In the genomic region with DNA sequence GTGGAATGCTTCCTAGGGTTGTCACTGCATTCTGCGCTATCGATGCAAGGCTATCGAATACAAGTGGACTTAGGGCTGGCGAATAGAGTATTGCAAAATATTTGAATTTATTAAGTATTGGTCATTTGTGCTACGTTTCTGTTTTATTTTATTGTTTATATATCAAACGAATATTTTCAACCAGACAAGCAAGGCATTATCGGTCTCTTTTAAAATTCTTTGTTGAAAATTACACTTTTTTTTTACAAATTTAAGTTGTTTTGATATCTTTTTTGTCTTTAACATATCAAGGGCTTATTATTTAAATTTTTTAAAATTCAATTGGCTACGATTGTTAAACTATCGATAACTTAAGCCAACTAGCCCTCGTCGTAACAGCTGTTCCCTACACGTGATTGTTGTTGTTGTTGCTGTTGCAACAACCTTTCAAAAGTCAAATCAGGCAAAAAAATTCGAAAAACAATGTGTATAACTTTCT, we compare ENCODE assay signal across 1 fruit fly cellular context.
TF ChIP-seq lines count a peak whose summit lies in the region.

Gene Ype, minus strand, starts transcription at position 45 of the 478 bp plus-strand sequence.
Gene CG1662, plus strand, starts transcription at position 191 of the 478 bp plus-strand sequence.

TF ChIP-seq in whole organism, embryonic, 481 proteins besides CTCF, POLR2A, EP300 and RAD21 (continued from another document and continues in another):
- TF ChIP-seq E2f2 (GFP tag; IDR thresholded peaks at IDR 0.05; lab: Robert Waterston, UW) (peak; percentile 61), Chrac-16 (GFP tag; optimal IDR thresholded peaks at IDR 0.05; lab: Kevin White, UChicago) (peak; percentile 73), zf30C (GFP tag; optimal IDR thresholded peaks at IDR 0.05; lab: Kevin White, UChicago) (no peak), rib (GFP tag; IDR thresholded peaks at IDR 0.05; lab: Robert Waterston, UW) (peak; percentile 63; the same call in 1 of the 2 replicates), cwo (GFP tag; optimal IDR thresholded peaks at IDR 0.05; lab: Kevin White, UChicago) (peak; percentile 86), vnd (GFP tag; IDR thresholded peaks at IDR 0.05; lab: Robert Waterston, UW; ENCODE audit: partially characterized antibody) (peak; percentile 74), CG4328 (GFP tag; optimal IDR thresholded peaks at IDR 0.05; lab: Kevin White, UChicago) (peak; percentile 67), run (tag; optimal IDR thresholded peaks at IDR 0.05; lab: Kevin White, UChicago) (no peak), zfh2 (GFP tag; optimal IDR thresholded peaks at IDR 0.05; lab: Kevin White, UChicago) (peak; percentile 66), CG12155 (GFP tag; optimal IDR thresholded peaks at IDR 0.05; lab: Kevin White, UChicago) (peak; percentile 62), PHDP (tag; optimal IDR thresholded peaks at IDR 0.05; lab: Kevin White, UChicago) (peak; percentile 72), sens-2 (GFP tag; IDR thresholded peaks at IDR 0.05; lab: Robert Waterston, UW) (0 out of 2 replicates have a peak, but pooled peaks have one; percentile 45), Atf-2 (GFP tag; optimal IDR thresholded peaks at IDR 0.05; lab: Kevin White, UChicago) (peak; percentile 54), ro (GFP tag; IDR thresholded peaks at IDR 0.05; lab: Robert Waterston, UW) (no peak), mld (GFP tag; IDR thresholded peaks at IDR 0.05; lab: Robert Waterston, UW; ENCODE audit: partially characterized antibody) (no peak), CoRest (tag; optimal IDR thresholded peaks at IDR 0.05; lab: Kevin White, UChicago) (peak; percentile 86), dmrt11E (tag; optimal IDR thresholded peaks at IDR 0.05; lab: Kevin White, UChicago) (peak; percentile 71), inv (GFP tag; IDR thresholded peaks at IDR 0.05; lab: Robert Waterston, UW; ENCODE audit: partially characterized antibody) (peak; percentile 67), CG17568 (GFP tag; optimal IDR thresholded peaks at IDR 0.05; lab: Kevin White, UChicago) (no peak), CG4617 (GFP tag; optimal IDR thresholded peaks at IDR 0.05; lab: Kevin White, UChicago; ENCODE audit: borderline replicate concordance) (peak; percentile 61), CG17186 (GFP tag; optimal IDR thresholded peaks at IDR 0.05; lab: Kevin White, UChicago) (peak; percentile 53), seq (GFP tag; IDR thresholded peaks at IDR 0.05; lab: Robert Waterston, UW) (0 out of 2 replicates have a peak, but pooled peaks have one; percentile 35), CG9727 (GFP tag; optimal IDR thresholded peaks at IDR 0.05; lab: Kevin White, UChicago) (peak; percentile 80), dm (GFP tag; optimal IDR thresholded peaks at IDR 0.05; lab: Kevin White, UChicago) (peak; percentile 49), CG7987 (GFP tag; optimal IDR thresholded peaks at IDR 0.05; lab: Kevin White, UChicago) (peak; percentile 24), ERR (GFP tag; optimal IDR thresholded peaks at IDR 0.05; lab: Kevin White, UChicago) (no peak), CG7839 (tag; optimal IDR thresholded peaks at IDR 0.05; lab: Kevin White, UChicago) (peak; percentile 79), ATbp (GFP tag; optimal IDR thresholded peaks at IDR 0.05; lab: Kevin White, UChicago) (peak; percentile 13), CG7786 (GFP tag; optimal IDR thresholded peaks at IDR 0.05; lab: Kevin White, UChicago) (peak; percentile 47), tap (tag; optimal IDR thresholded peaks at IDR 0.05; lab: Kevin White, UChicago) (peak; percentile 41), CG10431 (GFP tag; optimal IDR thresholded peaks at IDR 0.05; lab: Kevin White, UChicago) (peak; percentile 36), vfl (GFP tag; optimal IDR thresholded peaks at IDR 0.05; lab: Kevin White, UChicago) (peak; percentile 63), sima (GFP tag; optimal IDR thresholded peaks at IDR 0.05; lab: Kevin White, UChicago) (no peak), Scr (GFP tag; IDR thresholded peaks at IDR 0.05; lab: Robert Waterston, UW; ENCODE audit: partially characterized antibody) (peak; percentile 82), CG13123 (GFP tag; optimal IDR thresholded peaks at IDR 0.05; lab: Kevin White, UChicago) (peak; percentile 50), CG12942 (GFP tag; optimal IDR thresholded peaks at IDR 0.05; lab: Kevin White, UChicago) (peak; percentile 61), Meics (GFP tag; optimal IDR thresholded peaks at IDR 0.05; lab: Kevin White, UChicago) (peak; percentile 73), CG14667 (GFP tag; IDR thresholded peaks at IDR 0.05; lab: Robert Waterston, UW) (0 out of 2 replicates have a peak, but pooled peaks have one; percentile 24), NFAT (GFP tag; IDR thresholded peaks at IDR 0.05; lab: Robert Waterston, UW) (peak; percentile 29; the same call in 1 of the 2 replicates), ewg (GFP tag; optimal IDR thresholded peaks at IDR 0.05; lab: Kevin White, UChicago) (peak; percentile 49), CG11456 (GFP tag; IDR thresholded peaks at IDR 0.05; lab: Robert Waterston, UW) (peak; percentile 84), Pdp1 (GFP tag; optimal IDR thresholded peaks at IDR 0.05; lab: Kevin White, UChicago) (peak; percentile 71 to 74), Ravus (GFP tag; IDR thresholded peaks at IDR 0.05; lab: Robert Waterston, UW) (no peak; the same call in 1 of the 2 replicates), ttk (GFP tag; IDR thresholded peaks at IDR 0.05; lab: Robert Waterston, UW) (peak; percentile 66), E2f1 (GFP tag; IDR thresholded peaks at IDR 0.05; lab: Robert Waterston, UW) (peak; percentile 54; the same call in 1 of the 2 replicates), CG30403 (GFP tag; optimal IDR thresholded peaks at IDR 0.05; lab: Kevin White, UChicago) (peak; percentile 85), Gsc (GFP tag; IDR thresholded peaks at IDR 0.05; lab: Robert Waterston, UW) (no peak), Bteb2 (GFP tag; optimal IDR thresholded peaks at IDR 0.05; lab: Kevin White, UChicago) (peak; percentile 49), CG8359 (GFP tag; optimal IDR thresholded peaks at IDR 0.05; lab: Kevin White, UChicago; ENCODE audit: borderline replicate concordance) (no peak), crol (GFP tag; IDR thresholded peaks at IDR 0.05; lab: Robert Waterston, UW) (no peak), ash1 (GFP tag; optimal IDR thresholded peaks at IDR 0.05; lab: Kevin White, UChicago) (no peak), BtbVII (GFP tag; optimal IDR thresholded peaks at IDR 0.05; lab: Kevin White, UChicago) (peak; percentile 54), CG8089 (GFP tag; optimal IDR thresholded peaks at IDR 0.05; lab: Kevin White, UChicago) (peak; percentile 53), Trl (optimal IDR thresholded peaks at IDR 0.05; lab: Kevin White, UChicago) (no peak), Trl (GFP tag; optimal IDR thresholded peaks at IDR 0.05; lab: Kevin White, UChicago) (peak; percentile 71), CG32532 (GFP tag; IDR thresholded peaks at IDR 0.05; lab: Robert Waterston, UW) (peak; percentile 77), usp (GFP tag; optimal IDR thresholded peaks at IDR 0.05; lab: Kevin White, UChicago) (no peak), CG16779 (GFP tag; IDR thresholded peaks at IDR 0.05; lab: Robert Waterston, UW) (no peak), onecut (GFP tag; IDR thresholded peaks at IDR 0.05; lab: Robert Waterston, UW) (peak; percentile 21; the same call in 1 of the 2 replicates), sob (GFP tag; IDR thresholded peaks at IDR 0.05; lab: Robert Waterston, UW) (peak; percentile 76), trem (tag; optimal IDR thresholded peaks at IDR 0.05; lab: Kevin White, UChicago) (peak; percentile 72), ken (GFP tag; IDR thresholded peaks at IDR 0.05; lab: Robert Waterston, UW) (0 out of 3 replicates have a peak, but pooled peaks have one; percentile 62), lmd (GFP tag; IDR thresholded peaks at IDR 0.05; lab: Robert Waterston, UW) (peak; percentile 69), tio (GFP tag; optimal IDR thresholded peaks at IDR 0.05; lab: Kevin White, UChicago) (peak; percentile 67), ems (GFP tag; optimal IDR thresholded peaks at IDR 0.05; lab: Kevin White, UChicago) (peak; percentile 60), Optix (GFP tag; IDR thresholded peaks at IDR 0.05; lab: Robert Waterston, UW) (no peak), fd64A (GFP tag; optimal IDR thresholded peaks at IDR 0.05; lab: Kevin White, UChicago) (no peak), ci (GFP tag; IDR thresholded peaks at IDR 0.05; lab: Robert Waterston, UW) (peak; percentile 52; the same call in 1 of the 3 replicates), fru (optimal IDR thresholded peaks at IDR 0.05; lab: Kevin White, UChicago) (no peak), gsb (GFP tag; IDR thresholded peaks at IDR 0.05; lab: Robert Waterston, UW) (peak; percentile 14; the same call in 1 of the 2 replicates), CG1603 (tag; optimal IDR thresholded peaks at IDR 0.05; lab: Kevin White, UChicago) (peak; percentile 47), CG2199 (GFP tag; IDR thresholded peaks at IDR 0.05; lab: Robert Waterston, UW) (no peak), CG7963 (GFP tag; IDR thresholded peaks at IDR 0.05; lab: Robert Waterston, UW; ENCODE audit: partially characterized antibody) (0 out of 3 replicates have a peak, but pooled peaks have one; percentile 28), CG14710 (tag; optimal IDR thresholded peaks at IDR 0.05; lab: Kevin White, UChicago) (peak; percentile 86), stc (GFP tag; IDR thresholded peaks at IDR 0.05; lab: Robert Waterston, UW) (no peak), pzg (GFP tag; optimal IDR thresholded peaks at IDR 0.05; lab: Kevin White, UChicago) (peak; percentile 40), CG10267 (tag; optimal IDR thresholded peaks at IDR 0.05; lab: Kevin White, UChicago) (peak; percentile 89), Dbx (GFP tag; IDR thresholded peaks at IDR 0.05; lab: Robert Waterston, UW) (peak; percentile 69), CG7271 (tag; optimal IDR thresholded peaks at IDR 0.05; lab: Kevin White, UChicago) (no peak), Hsf (GFP tag; optimal IDR thresholded peaks at IDR 0.05; lab: Kevin White, UChicago) (peak; percentile 81), gce (GFP tag; IDR thresholded peaks at IDR 0.05; lab: Robert Waterston, UW) (no peak), Mrtf (GFP tag; IDR thresholded peaks at IDR 0.05; lab: Robert Waterston, UW) (no peak), CG13296 (GFP tag; optimal IDR thresholded peaks at IDR 0.05; lab: Kevin White, UChicago) (peak; percentile 67), CG2889 (GFP tag; IDR thresholded peaks at IDR 0.05; lab: Robert Waterston, UW) (peak; percentile 50; the same call in 2 of the 3 replicates), lilli (GFP tag; optimal IDR thresholded peaks at IDR 0.05; lab: Kevin White, UChicago) (peak; percentile 84), CG11560 (tag; IDR thresholded peaks at IDR 0.05; lab: Robert Waterston, UW) (peak; percentile 93), CG5953 (GFP tag; IDR thresholded peaks at IDR 0.05; lab: Robert Waterston, UW) (no peak; the same call in 1 of the 2 replicates), CG10462 (GFP tag; optimal IDR thresholded peaks at IDR 0.05; lab: Kevin White, UChicago) (peak; percentile 24), CG34224 (GFP tag; IDR thresholded peaks at IDR 0.05; lab: Robert Waterston, UW; ENCODE audit: partially characterized antibody) (no peak), sr (GFP tag; IDR thresholded peaks at IDR 0.05; lab: Robert Waterston, UW) (no peak), Eip74EF (GFP tag; optimal IDR thresholded peaks at IDR 0.05; lab: Kevin White, UChicago) (no peak), CG43689 (GFP tag; IDR thresholded peaks at IDR 0.05; lab: Robert Waterston, UW) (no peak), gcm (GFP tag; optimal IDR thresholded peaks at IDR 0.05; lab: Kevin White, UChicago) (no peak), Deaf1 (tag; optimal IDR thresholded peaks at IDR 0.05; lab: Kevin White, UChicago) (peak; percentile 38), CG32772 (GFP tag; IDR thresholded peaks at IDR 0.05; lab: Robert Waterston, UW) (peak; percentile 56), CG2129 (GFP tag; IDR thresholded peaks at IDR 0.05; lab: Robert Waterston, UW; ENCODE audit: partially characterized antibody) (peak; percentile 72), sisA (GFP tag; IDR thresholded peaks at IDR 0.05; lab: Robert Waterston, UW) (peak; percentile 62; the same call in 1 of the 2 replicates), Lim3 (GFP tag; IDR thresholded peaks at IDR 0.05; lab: Robert Waterston, UW) (no peak), hb (GFP tag; IDR thresholded peaks at IDR 0.05; lab: Robert Waterston, UW; ENCODE audit: partially characterized antibody) (0 out of 3 replicates have a peak, but pooled peaks have one; percentile 16), Oli (tag; optimal IDR thresholded peaks at IDR 0.05; lab: Kevin White, UChicago) (peak; percentile 61), Bdp1 (GFP tag; optimal IDR thresholded peaks at IDR 0.05; lab: Kevin White, UChicago) (peak; percentile 72), salm (tag; optimal IDR thresholded peaks at IDR 0.05; lab: Kevin White, UChicago) (no peak), CG6765 (GFP tag; optimal IDR thresholded peaks at IDR 0.05; lab: Kevin White, UChicago) (peak; percentile 51), lov (optimal IDR thresholded peaks at IDR 0.05; lab: Kevin White, UChicago) (no peak), lov (GFP tag; IDR thresholded peaks at IDR 0.05; lab: Robert Waterston, UW) (0 out of 3 replicates have a peak, but pooled peaks have one; percentile 31), Stat92E (GFP tag; optimal IDR thresholded peaks at IDR 0.05; lab: Kevin White, UChicago) (no peak), nerfin-1 (tag; optimal IDR thresholded peaks at IDR 0.05; lab: Kevin White, UChicago) (peak; percentile 66), Neu2 (GFP tag; optimal IDR thresholded peaks at IDR 0.05; lab: Kevin White, UChicago; ENCODE audit: borderline replicate concordance) (no peak), eyg (GFP tag; optimal IDR thresholded peaks at IDR 0.05; lab: Kevin White, UChicago) (peak; percentile 11), CG12071 (GFP tag; optimal IDR thresholded peaks at IDR 0.05; lab: Kevin White, UChicago) (no peak), dimm (GFP tag; IDR thresholded peaks at IDR 0.05; lab: Robert Waterston, UW) (no peak), Xbp1 (GFP tag; optimal IDR thresholded peaks at IDR 0.05; lab: Kevin White, UChicago) (peak; percentile 79), hkb (optimal IDR thresholded peaks at IDR 0.05; lab: Kevin White, UChicago) (no peak), hkb (GFP tag; IDR thresholded peaks at IDR 0.05; lab: Robert Waterston, UW) (peak; percentile 59), cato (GFP tag; optimal IDR thresholded peaks at IDR 0.05; lab: Kevin White, UChicago; ENCODE audit: borderline replicate concordance) (peak; percentile 51), caup (GFP tag; optimal IDR thresholded peaks at IDR 0.05; lab: Kevin White, UChicago; ENCODE audit: severe bottlenecking) (peak; percentile 55), nerfin-2 (GFP tag; IDR thresholded peaks at IDR 0.05; lab: Robert Waterston, UW; ENCODE audit: partially characterized antibody) (no peak), CG1832 (GFP tag; optimal IDR thresholded peaks at IDR 0.05; lab: Kevin White, UChicago) (no peak), amos (GFP tag; IDR thresholded peaks at IDR 0.05; lab: Robert Waterston, UW; ENCODE audit: partially characterized antibody) (peak; percentile 70; the same call in 1 of the 2 replicates), Sry-β (GFP tag; optimal IDR thresholded peaks at IDR 0.05; lab: Kevin White, UChicago) (no peak)
